Worm (Caenorhabditis elegans): ENCODE data around the gene F16G10.6.

The F16G10.6 gene

ce11 chrII:2415439-2415838 is 37.8 kb upstream of the F16G10.6 start, which contains the start of gene fbxa-4:
Gene fbxa-4, minus strand, starts transcription at chrII:2415531.
- TF ChIP-seq hnd-1 (tag; optimal IDR thresholded peaks at IDR 0.05) (no peak), B0310.2 (tag; optimal IDR thresholded peaks at IDR 0.05) (no peak), tra-4 (tag; optimal IDR thresholded peaks at IDR 0.05) (no peak), tbx-11 (GFP tag; IDR thresholded peaks at IDR 0.05) (no peak), ama-1 (optimal IDR thresholded peaks at IDR 0.05) (no peak), hmg-4 (GFP tag; optimal IDR thresholded peaks at IDR 0.05) (no peak), hmbx-1 (tag; optimal IDR thresholded peaks at IDR 0.05) (no peak), aly-1 (tag; optimal IDR thresholded peaks at IDR 0.05) (no peak), ceh-36 (tag; optimal IDR thresholded peaks at IDR 0.05) (no peak), pes-1 (GFP tag; IDR thresholded peaks at IDR 0.05) (no peak), flt-1 (GFP tag; IDR thresholded peaks at IDR 0.05) (no peak), tbx-37 (GFP tag; conservative IDR thresholded peaks at IDR 0.05) (no peak), ceh-13 (GFP tag; optimal IDR thresholded peaks at IDR 0.05) (no peak), ets-7 (tag; optimal IDR thresholded peaks at IDR 0.05) (no peak), sea-1 (GFP tag; conservative IDR thresholded peaks at IDR 0.05) (no peak), scrt-1 (GFP tag; IDR thresholded peaks at IDR 0.05) (no peak)

ce11 chrII:2412649-2413048 is 35.0 kb upstream of the F16G10.6 start, which contains the start of gene fbxa-182:
Gene fbxa-182, minus strand, starts transcription at chrII:2412749.
- TF ChIP-seq ceh-13 (GFP tag; optimal IDR thresholded peaks at IDR 0.05) (no peak), F13C5.2 (tag; optimal IDR thresholded peaks at IDR 0.05) (no peak)

- no peak for TF ChIP-seq hmg-4 (GFP tag; optimal IDR thresholded peaks at IDR 0.05)
- no peak for TF ChIP-seq hmbx-1 (tag; optimal IDR thresholded peaks at IDR 0.05)
- TF ChIP-seq tbx-11 (GFP tag; IDR thresholded peaks at IDR 0.05), result no peak
- no peak for TF ChIP-seq aly-1 (tag; optimal IDR thresholded peaks at IDR 0.05)
- TF ChIP-seq ets-7 (tag; optimal IDR thresholded peaks at IDR 0.05), result no peak
- no peak for TF ChIP-seq flt-1 (GFP tag; IDR thresholded peaks at IDR 0.05)
- TF ChIP-seq scrt-1 (GFP tag; IDR thresholded peaks at IDR 0.05), result no peak
- TF ChIP-seq pes-1 (GFP tag; IDR thresholded peaks at IDR 0.05), result no peak
- TF ChIP-seq F13C5.2 (tag; optimal IDR thresholded peaks at IDR 0.05), result no peak
- no peak for TF ChIP-seq ama-1 (optimal IDR thresholded peaks at IDR 0.05)
- no peak for TF ChIP-seq hnd-1 (tag; optimal IDR thresholded peaks at IDR 0.05)
- TF ChIP-seq ceh-36 (tag; optimal IDR thresholded peaks at IDR 0.05), result no peak
- no peak for TF ChIP-seq B0310.2 (tag; optimal IDR thresholded peaks at IDR 0.05)
- no peak for TF ChIP-seq sea-1 (GFP tag; conservative IDR thresholded peaks at IDR 0.05)
- no peak for TF ChIP-seq ceh-13 (GFP tag; optimal IDR thresholded peaks at IDR 0.05)
These were observed 33.9 kb upstream of the F16G10.6 start for ce11 chrII:2411555-2411954.

ce11 chrII:2411093-2411492 is 33.4 kb upstream of the F16G10.6 start:
- no peak for TF ChIP-seq hmbx-1 (tag; optimal IDR thresholded peaks at IDR 0.05)
- no peak for TF ChIP-seq flt-1 (GFP tag; IDR thresholded peaks at IDR 0.05)
- TF ChIP-seq F13C5.2 (tag; optimal IDR thresholded peaks at IDR 0.05), result no peak
- no peak for TF ChIP-seq tbx-37 (GFP tag; conservative IDR thresholded peaks at IDR 0.05)
- no peak for TF ChIP-seq hnd-1 (tag; optimal IDR thresholded peaks at IDR 0.05)
- no peak for TF ChIP-seq scrt-1 (GFP tag; IDR thresholded peaks at IDR 0.05)
- TF ChIP-seq aly-1 (tag; optimal IDR thresholded peaks at IDR 0.05), result no peak
- no peak for TF ChIP-seq ets-7 (tag; optimal IDR thresholded peaks at IDR 0.05)
- no peak for TF ChIP-seq tbx-11 (GFP tag; IDR thresholded peaks at IDR 0.05)
- TF ChIP-seq ceh-36 (tag; optimal IDR thresholded peaks at IDR 0.05), result no peak
- no peak for TF ChIP-seq hmg-4 (GFP tag; optimal IDR thresholded peaks at IDR 0.05)
- no peak for TF ChIP-seq pes-1 (GFP tag; IDR thresholded peaks at IDR 0.05)
- no peak for TF ChIP-seq B0310.2 (tag; optimal IDR thresholded peaks at IDR 0.05)
- no peak for TF ChIP-seq ama-1 (optimal IDR thresholded peaks at IDR 0.05)
- no peak for TF ChIP-seq tra-4 (tag; optimal IDR thresholded peaks at IDR 0.05)
- TF ChIP-seq sea-1 (GFP tag; conservative IDR thresholded peaks at IDR 0.05), result no peak

ce11 chrII:2403984-2404383 is 26.3 kb upstream of the F16G10.6 start, which contains the start of gene F16G10.1:
Gene F16G10.1, plus strand, starts transcription at chrII:2404284.
- TF ChIP-seq tbx-11 (GFP tag; IDR thresholded peaks at IDR 0.05) (no peak), ets-7 (tag; optimal IDR thresholded peaks at IDR 0.05) (no peak), pes-1 (GFP tag; IDR thresholded peaks at IDR 0.05) (no peak), tbx-37 (GFP tag; conservative IDR thresholded peaks at IDR 0.05) (no peak), ceh-13 (GFP tag; optimal IDR thresholded peaks at IDR 0.05) (no peak), B0310.2 (tag; optimal IDR thresholded peaks at IDR 0.05) (no peak), flt-1 (GFP tag; IDR thresholded peaks at IDR 0.05) (no peak), aly-1 (tag; optimal IDR thresholded peaks at IDR 0.05) (no peak), ama-1 (optimal IDR thresholded peaks at IDR 0.05) (no peak), ceh-36 (tag; optimal IDR thresholded peaks at IDR 0.05) (no peak), sea-1 (GFP tag; conservative IDR thresholded peaks at IDR 0.05) (no peak), hnd-1 (tag; optimal IDR thresholded peaks at IDR 0.05) (no peak)

- no peak for TF ChIP-seq flt-1 (GFP tag; IDR thresholded peaks at IDR 0.05)
- TF ChIP-seq F13C5.2 (tag; optimal IDR thresholded peaks at IDR 0.05), result no peak
- no peak for TF ChIP-seq hmbx-1 (tag; optimal IDR thresholded peaks at IDR 0.05)
- no peak for TF ChIP-seq hmg-4 (GFP tag; optimal IDR thresholded peaks at IDR 0.05)
- TF ChIP-seq scrt-1 (GFP tag; IDR thresholded peaks at IDR 0.05), result no peak
- TF ChIP-seq tbx-11 (GFP tag; IDR thresholded peaks at IDR 0.05), result no peak
- no peak for TF ChIP-seq ama-1 (optimal IDR thresholded peaks at IDR 0.05)
- TF ChIP-seq tra-4 (tag; optimal IDR thresholded peaks at IDR 0.05), result no peak
- no peak for TF ChIP-seq ceh-36 (tag; optimal IDR thresholded peaks at IDR 0.05)
- no peak for TF ChIP-seq sea-1 (GFP tag; conservative IDR thresholded peaks at IDR 0.05)
- no peak for TF ChIP-seq ets-7 (tag; optimal IDR thresholded peaks at IDR 0.05)
- no peak for TF ChIP-seq hnd-1 (tag; optimal IDR thresholded peaks at IDR 0.05)
These were observed 22.2 kb upstream of the F16G10.6 start for ce11 chrII:2399810-2400209.

ce11 chrII:2398884-2399283 is 21.2 kb upstream of the F16G10.6 start, which contains the start of gene F16G10.14:
Gene F16G10.14, minus strand, starts transcription at chrII:2398984.
- TF ChIP-seq B0310.2 (tag; optimal IDR thresholded peaks at IDR 0.05), result no peak
- TF ChIP-seq tra-4 (tag; optimal IDR thresholded peaks at IDR 0.05), result no peak
- TF ChIP-seq hmg-4 (GFP tag; optimal IDR thresholded peaks at IDR 0.05), result no peak
- TF ChIP-seq sea-1 (GFP tag; conservative IDR thresholded peaks at IDR 0.05), result no peak
- TF ChIP-seq tbx-11 (GFP tag; IDR thresholded peaks at IDR 0.05), result no peak
- no peak for TF ChIP-seq F13C5.2 (tag; optimal IDR thresholded peaks at IDR 0.05)
- TF ChIP-seq ceh-36 (tag; optimal IDR thresholded peaks at IDR 0.05), result no peak
- no peak for TF ChIP-seq pes-1 (GFP tag; IDR thresholded peaks at IDR 0.05)
- TF ChIP-seq hnd-1 (tag; optimal IDR thresholded peaks at IDR 0.05), result no peak
- no peak for TF ChIP-seq ceh-13 (GFP tag; optimal IDR thresholded peaks at IDR 0.05)
- no peak for TF ChIP-seq tbx-37 (GFP tag; conservative IDR thresholded peaks at IDR 0.05)
- TF ChIP-seq flt-1 (GFP tag; IDR thresholded peaks at IDR 0.05), result no peak

Data from whole organism, early embryonic.